Worm (Caenorhabditis elegans): ENCODE results near the gene srbc-20.
"Not testable (repeated sequence)": the region's sequence is repeated elsewhere in the genome, so short reads cannot be mapped to it uniquely, and the experiment has no call there.

Gene srbc-20

DNA sequence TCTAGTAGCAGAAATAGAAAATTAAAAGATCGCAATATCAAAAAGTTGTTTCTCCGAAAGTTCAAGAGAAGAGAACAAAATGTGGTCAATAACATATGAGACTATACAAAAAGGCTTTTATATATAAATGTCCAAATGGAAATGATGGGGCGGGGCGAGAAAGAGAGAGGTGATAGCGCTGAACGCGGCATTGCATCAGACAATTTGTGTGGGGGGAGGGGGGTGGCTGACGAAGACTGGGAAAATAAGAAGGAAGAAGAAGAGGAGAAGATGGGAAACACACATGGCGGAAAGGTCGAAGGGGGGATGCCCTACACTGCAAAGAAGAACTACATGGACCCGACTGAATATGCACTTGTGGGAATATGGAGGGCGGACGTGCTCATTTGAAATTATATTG is 11.6 kb upstream of the srbc-20 start (continued):
- TF ChIP-seq zag-1 (tag; optimal IDR thresholded peaks at IDR 0.05) (no peak), blmp-1 (tag; optimal IDR thresholded peaks at IDR 0.05) (peak; percentile 48), nhr-90 (tag; optimal IDR thresholded peaks at IDR 0.05; ENCODE audit: poor library complexity) (no peak), snu-23 (GFP tag; optimal IDR thresholded peaks at IDR 0.05) (peak; percentile 7)

ce11 chrV:2137010-2137409 is 9.9 kb upstream of the srbc-20 start:
- TF ChIP-seq hlh-17 (GFP tag; optimal IDR thresholded peaks at IDR 0.05; ENCODE audit: borderline replicate concordance): no peak
- no peak for TF ChIP-seq hlh-4 (tag; optimal IDR thresholded peaks at IDR 0.05)
- TF ChIP-seq C16A3.4 (tag; optimal IDR thresholded peaks at IDR 0.05): no peak
- TF ChIP-seq irx-1 (tag; optimal IDR thresholded peaks at IDR 0.05): no peak
- no peak for TF ChIP-seq mdl-1 (tag; optimal IDR thresholded peaks at IDR 0.05)
- peak; percentile 12 for TF ChIP-seq nhr-20 (tag; optimal IDR thresholded peaks at IDR 0.05)
- TF ChIP-seq grh-1 (GFP tag; IDR thresholded peaks at IDR 0.05): no peak
- no peak for TF ChIP-seq ceh-90 (tag; optimal IDR thresholded peaks at IDR 0.05)
- TF ChIP-seq vab-15 (tag; optimal IDR thresholded peaks at IDR 0.05): no peak
- peak; percentile 66 for TF ChIP-seq blmp-1 (tag; optimal IDR thresholded peaks at IDR 0.05)

- TF ChIP-seq skn-1 (tag; optimal IDR thresholded peaks at IDR 0.05): no peak
- peak; percentile 67 for TF ChIP-seq rnt-1 (tag; optimal IDR thresholded peaks at IDR 0.05)
- peak in 1 of 2 experiments; percentile 71 for TF ChIP-seq lsy-2 (tag; optimal IDR thresholded peaks at IDR 0.05)
Observed at ce11 chrV:2138287-2138686, 8.6 kb upstream of the srbc-20 start.

DNA sequence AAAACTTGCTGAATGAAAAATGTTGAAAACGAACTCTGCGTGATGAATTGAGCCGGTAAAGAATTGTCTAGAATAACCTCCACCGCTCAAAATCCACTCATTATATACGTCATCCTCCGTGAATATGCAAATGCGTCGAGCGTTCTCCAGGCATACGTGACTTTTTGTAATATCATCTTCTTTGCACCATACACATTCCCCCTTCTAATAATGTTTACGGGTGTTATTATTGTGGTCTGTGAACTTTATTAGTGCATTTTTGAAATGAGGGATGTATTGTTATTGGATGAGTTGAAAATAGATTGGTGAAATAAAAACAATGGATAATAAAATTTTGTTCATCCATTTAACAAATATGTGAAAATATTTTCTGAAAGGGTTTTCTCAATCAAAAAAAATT is 7.0 kb upstream of the srbc-20 start, which contains the start of gene F22F7.7:
F22F7.7 (minus strand) TSS at position 125 of the 400 bp plus-strand sequence.
- TF ChIP-seq nhr-11 (tag; optimal IDR thresholded peaks at IDR 0.05) (no peak), sup-37 (GFP tag; optimal IDR thresholded peaks at IDR 0.05) (no peak), lin-14 (GFP tag; optimal IDR thresholded peaks at IDR 0.05) (no peak), lin-35 (GFP tag; optimal IDR thresholded peaks at IDR 0.05) (no peak), mdl-1 (tag; optimal IDR thresholded peaks at IDR 0.05) (no peak), unc-62 (GFP tag; optimal IDR thresholded peaks at IDR 0.05) (no peak)

ce11 chrV:2144408-2144807 is 2.5 kb upstream of the srbc-20 start, which contains the start of gene F22F7.12:
Gene F22F7.12 (minus strand): TSS chrV:2144508.
- TF ChIP-seq mef-2, fos-1, C16A3.4 (tag; optimal IDR thresholded peaks at IDR 0.05): not testable (repeated sequence)

DNA sequence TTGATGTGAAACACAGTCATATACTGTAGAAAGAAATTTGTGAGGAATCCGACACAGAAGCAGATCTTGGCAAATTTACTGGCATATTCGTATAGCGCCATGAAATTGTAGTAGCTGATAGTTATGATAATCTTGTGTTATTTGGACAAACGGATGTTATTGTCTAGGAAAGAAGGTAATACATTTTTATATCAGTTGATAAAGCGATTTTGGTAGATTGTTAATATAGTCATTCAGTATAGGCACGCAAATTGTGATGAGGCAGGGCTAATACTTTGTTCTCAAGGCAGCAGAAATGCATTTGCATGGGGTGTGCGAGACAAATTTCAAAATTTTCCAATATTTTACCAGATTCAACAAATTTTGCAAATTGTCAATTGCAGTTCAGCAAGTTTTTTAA is 851 bp upstream of the srbc-20 start, which contains the start of gene str-52:
str-52 (minus strand) TSS at position 101 of the 400 bp plus-strand sequence.
- TF ChIP-seq lin-14 (GFP tag; optimal IDR thresholded peaks at IDR 0.05) (no peak), hlh-4 (tag; optimal IDR thresholded peaks at IDR 0.05) (no peak), blmp-1 (tag; optimal IDR thresholded peaks at IDR 0.05) (no peak), zip-4 (GFP tag; optimal IDR thresholded peaks at IDR 0.05) (no peak), vab-15 (tag; optimal IDR thresholded peaks at IDR 0.05) (no peak), unc-30 (tag; optimal IDR thresholded peaks at IDR 0.05) (no peak), snpc-4 (tag; optimal IDR thresholded peaks at IDR 0.05) (no peak), efl-1 (optimal IDR thresholded peaks at IDR 0.05) (no peak), efl-1 (GFP tag; optimal IDR thresholded peaks at IDR 0.05 in 1 of 2) (peak in 1 of 2 experiments; percentile 28)

DNA sequence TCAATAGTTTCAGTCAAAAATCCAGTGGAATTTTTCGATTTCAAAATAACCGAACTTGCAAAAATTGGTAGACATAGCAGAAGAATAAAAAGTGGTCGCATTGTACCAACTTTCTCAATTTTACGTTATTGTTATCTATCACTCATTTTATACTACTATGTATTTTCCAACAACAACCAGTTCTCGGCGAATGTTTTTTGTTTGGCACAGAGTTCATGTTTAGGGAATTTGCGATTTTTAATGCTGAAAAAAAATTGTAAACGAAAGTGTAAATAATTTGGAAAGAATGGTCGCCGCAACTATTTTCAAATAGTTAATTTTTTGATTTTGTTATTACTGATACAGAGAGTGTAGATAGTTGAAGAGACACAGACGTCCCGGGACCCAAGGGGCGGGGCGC is 2.5 kb downstream of the srbc-20 start, which contains the start of gene C45H4.21:
C45H4.21 (minus strand) TSS at position 101 of the 400 bp plus-strand sequence.
- no peak for TF ChIP-seq lin-35 (GFP tag; optimal IDR thresholded peaks at IDR 0.05)
- no peak for TF ChIP-seq lin-13 (GFP tag; optimal IDR thresholded peaks at IDR 0.05)
- TF ChIP-seq ces-1 (GFP tag; optimal IDR thresholded peaks at IDR 0.05): no peak
- no peak for TF ChIP-seq efl-1 (optimal IDR thresholded peaks at IDR 0.05)
- peak in 1 of 2 experiments; percentile 39 for TF ChIP-seq efl-1 (GFP tag; optimal IDR thresholded peaks at IDR 0.05 in 1 of 2)
